Worm (Caenorhabditis elegans): ENCODE measurements around the gene coq-3.

coq-3 gene

DNA sequence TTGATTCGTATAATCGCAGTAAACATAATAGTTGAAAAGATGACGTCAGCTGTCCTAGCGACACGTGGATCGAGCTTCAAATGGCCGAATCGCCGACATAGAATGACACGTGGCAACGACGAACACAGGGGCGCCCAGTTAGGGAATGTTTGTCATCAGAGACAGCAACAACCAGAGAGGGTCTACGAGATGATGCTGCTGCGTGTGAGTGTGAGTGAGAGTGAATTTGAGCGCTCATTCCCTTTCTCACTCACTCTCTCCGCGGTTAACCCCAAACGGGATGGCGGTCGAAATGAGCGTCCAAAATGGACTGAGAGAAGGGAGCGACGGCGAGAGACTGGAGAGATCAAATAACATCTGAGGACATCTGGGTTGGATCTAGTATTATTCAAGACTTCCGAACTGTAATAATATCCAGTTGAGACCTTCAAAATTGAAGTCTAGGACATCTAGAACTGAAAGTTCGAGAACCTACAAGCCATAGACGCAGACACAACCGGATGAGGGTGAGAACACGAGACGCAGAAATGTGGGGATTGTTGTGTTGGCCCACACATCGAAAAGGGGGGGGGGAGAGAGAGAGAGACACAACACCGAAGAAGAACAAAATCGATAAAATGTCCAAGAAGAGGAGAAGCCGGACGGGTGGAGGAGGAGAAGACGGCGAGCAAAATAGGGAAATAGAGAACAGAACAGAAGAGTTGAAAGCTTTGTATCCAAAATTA, 2.1 kb downstream of the coq-3 start (continued):
- TF ChIP-seq sea-2 (GFP tag; optimal IDR thresholded peaks at IDR 0.05) (peak; percentile 97), unc-39 (tag; optimal IDR thresholded peaks at IDR 0.05) (no peak), nhr-76 (tag; optimal IDR thresholded peaks at IDR 0.05) (no peak), nhr-23 (tag; optimal IDR thresholded peaks at IDR 0.05) (peak; percentile 43)

DNA sequence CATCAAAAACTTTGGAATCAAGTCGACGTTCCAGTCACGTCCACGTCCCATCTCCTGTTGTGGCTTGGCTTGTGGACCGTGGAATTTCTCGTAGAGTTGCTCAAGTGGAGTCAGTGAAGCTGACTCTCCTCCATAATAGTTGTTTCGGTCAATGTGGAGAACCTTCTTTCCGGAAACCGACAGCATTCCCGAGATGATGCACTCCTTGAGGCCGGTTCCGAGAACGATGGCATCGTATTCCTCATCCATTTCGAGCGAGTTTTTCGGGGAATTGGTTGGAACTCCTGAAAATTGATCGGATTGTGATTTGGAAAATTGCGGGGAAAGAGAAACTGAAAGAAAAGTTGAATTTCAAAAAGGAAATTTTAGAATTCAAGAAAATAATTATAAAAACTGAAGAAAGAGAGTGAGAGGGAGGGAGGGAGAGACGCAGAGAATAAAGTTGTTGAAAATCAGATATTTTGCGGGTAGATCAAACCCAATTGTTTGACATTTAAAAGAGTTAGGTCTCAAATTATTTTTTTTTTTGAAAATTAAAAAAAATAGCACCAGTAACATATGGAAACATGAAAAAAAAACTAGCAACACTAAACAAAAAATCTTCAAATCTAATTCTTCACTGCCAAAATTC, 3.4 kb downstream of the coq-3 start, which contains the start of gene gdi-1:
gdi-1 (minus strand) TSS at position 286 of the 631 bp plus-strand sequence.
- TF ChIP-seq hmg-11 (tag; optimal IDR thresholded peaks at IDR 0.05) (no peak), lin-15B (tag; optimal IDR thresholded peaks at IDR 0.05) (no peak), skn-1 (tag; optimal IDR thresholded peaks at IDR 0.05) (no peak), ama-1 (optimal IDR thresholded peaks at IDR 0.05) (peak; percentile 79), elt-3 (tag; optimal IDR thresholded peaks at IDR 0.05) (no peak), pha-4 (tag; optimal IDR thresholded peaks at IDR 0.05) (no peak), pqm-1 (tag; optimal IDR thresholded peaks at IDR 0.05) (no peak), ceh-82 (tag; optimal IDR thresholded peaks at IDR 0.05) (no peak), nhr-23 (tag; optimal IDR thresholded peaks at IDR 0.05) (peak; percentile 4)

DNA sequence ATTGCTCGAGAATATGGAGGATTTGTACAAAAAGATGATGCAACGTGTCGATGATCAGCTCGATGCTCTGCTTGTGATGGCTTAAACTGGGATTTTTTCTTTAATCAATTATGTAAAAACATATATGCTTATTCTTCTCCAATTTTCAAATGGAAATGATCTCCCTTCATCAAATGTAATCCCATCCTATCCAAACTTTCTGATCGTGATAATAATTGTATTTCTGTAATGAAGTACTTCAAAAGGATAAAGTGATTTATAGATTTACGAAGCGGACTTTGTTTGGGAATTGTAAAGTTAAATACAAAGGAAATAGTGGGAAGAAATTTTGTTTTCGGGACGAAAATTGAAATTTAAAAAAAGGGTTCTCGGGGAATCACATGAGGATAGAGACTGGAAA, 5.5 kb downstream of the coq-3 start:
- peak; percentile 23 for TF ChIP-seq elt-2 (tag; optimal IDR thresholded peaks at IDR 0.05)
- TF ChIP-seq lin-15B (tag; optimal IDR thresholded peaks at IDR 0.05): no peak
- TF ChIP-seq eor-1 (tag; optimal IDR thresholded peaks at IDR 0.05): no peak
- peak; percentile 19 for TF ChIP-seq nhr-43 (tag; optimal IDR thresholded peaks at IDR 0.05; ENCODE audit: poor library complexity, severe bottlenecking)
- no peak for TF ChIP-seq daf-12 (tag; optimal IDR thresholded peaks at IDR 0.05)
- TF ChIP-seq pha-4 (tag; optimal IDR thresholded peaks at IDR 0.05): peak; percentile 16
- no peak for TF ChIP-seq ZK546.5 (tag; optimal IDR thresholded peaks at IDR 0.05)
- TF ChIP-seq fos-1 (tag; optimal IDR thresholded peaks at IDR 0.05): no peak
- no peak for TF ChIP-seq hmg-11 (tag; optimal IDR thresholded peaks at IDR 0.05)
- TF ChIP-seq unc-39 (tag; optimal IDR thresholded peaks at IDR 0.05): no peak
- no peak for TF ChIP-seq ceh-9 (tag; optimal IDR thresholded peaks at IDR 0.05)
- no peak for TF ChIP-seq nhr-237 (tag; optimal IDR thresholded peaks at IDR 0.05)
- no peak for TF ChIP-seq pqm-1 (tag; optimal IDR thresholded peaks at IDR 0.05)
- no peak for TF ChIP-seq fkh-2 (tag; optimal IDR thresholded peaks at IDR 0.05)
- TF ChIP-seq skn-1 (tag; optimal IDR thresholded peaks at IDR 0.05): no peak
- TF ChIP-seq R02D3.7 (tag; optimal IDR thresholded peaks at IDR 0.05): no peak
- no peak for TF ChIP-seq elt-3 (tag; optimal IDR thresholded peaks at IDR 0.05)
- TF ChIP-seq lin-39 (tag; optimal IDR thresholded peaks at IDR 0.05): no peak
- TF ChIP-seq ama-1 (optimal IDR thresholded peaks at IDR 0.05): peak; percentile 61
- no peak for TF ChIP-seq egl-27 (tag; optimal IDR thresholded peaks at IDR 0.05)
- no peak for TF ChIP-seq mdl-1 (tag; optimal IDR thresholded peaks at IDR 0.05)
- no peak for TF ChIP-seq snpc-4 (tag; optimal IDR thresholded peaks at IDR 0.05)
- TF ChIP-seq sea-2 (GFP tag; optimal IDR thresholded peaks at IDR 0.05): no peak
- no peak for TF ChIP-seq tbx-2 (tag; optimal IDR thresholded peaks at IDR 0.05)
- TF ChIP-seq elt-1 (tag; optimal IDR thresholded peaks at IDR 0.05): no peak
- TF ChIP-seq nhr-12 (tag; optimal IDR thresholded peaks at IDR 0.05): no peak
- no peak for TF ChIP-seq nhr-76 (tag; optimal IDR thresholded peaks at IDR 0.05)
- TF ChIP-seq ceh-82 (tag; optimal IDR thresholded peaks at IDR 0.05): no peak
- no peak for TF ChIP-seq nfya-1 (tag; optimal IDR thresholded peaks at IDR 0.05; ENCODE audit: insufficient read depth)
- peak; percentile 28 for TF ChIP-seq ceh-28 (tag; optimal IDR thresholded peaks at IDR 0.05)
- no peak for TF ChIP-seq egl-5 (tag; optimal IDR thresholded peaks at IDR 0.05)
- TF ChIP-seq unc-62 (GFP tag; optimal IDR thresholded peaks at IDR 0.05): no peak
- TF ChIP-seq zag-1 (tag; optimal IDR thresholded peaks at IDR 0.05): no peak
- TF ChIP-seq nhr-11 (tag; optimal IDR thresholded peaks at IDR 0.05): no peak
- TF ChIP-seq fkh-10 (GFP tag; optimal IDR thresholded peaks at IDR 0.05): no peak
- TF ChIP-seq ztf-11 (tag; optimal IDR thresholded peaks at IDR 0.05): no peak
- TF ChIP-seq nhr-77 (tag; optimal IDR thresholded peaks at IDR 0.05): no peak
- peak; percentile 6 for TF ChIP-seq ztf-4 (tag; optimal IDR thresholded peaks at IDR 0.05)
- TF ChIP-seq ceh-16 (tag; optimal IDR thresholded peaks at IDR 0.05): no peak
- TF ChIP-seq nhr-67 (tag; optimal IDR thresholded peaks at IDR 0.05): no peak
- TF ChIP-seq nhr-25 (tag; optimal IDR thresholded peaks at IDR 0.05): peak; percentile 8
- TF ChIP-seq lsy-12 (tag; optimal IDR thresholded peaks at IDR 0.05): peak; percentile 10
- TF ChIP-seq jun-1 (tag; optimal IDR thresholded peaks at IDR 0.05): no peak
- no peak for TF ChIP-seq nhr-23 (tag; optimal IDR thresholded peaks at IDR 0.05)
- no peak for TF ChIP-seq aly-2 (tag; optimal IDR thresholded peaks at IDR 0.05)
- no peak for TF ChIP-seq mml-1 (tag; optimal IDR thresholded peaks at IDR 0.05)
- TF ChIP-seq nhr-28 (tag; optimal IDR thresholded peaks at IDR 0.05): no peak
